Worm (Caenorhabditis elegans): ENCODE measurements around the gene rog-1.

The rog-1 gene

ce11 chrII:1344524-1345119 lies 30.2 kb downstream of the rog-1 start:
- TF ChIP-seq him-1 (tag; optimal IDR thresholded peaks at IDR 0.05) (peak; percentile 35), W03F9.2 (tag; optimal IDR thresholded peaks at IDR 0.05) (no peak), dao-5 (tag; optimal IDR thresholded peaks at IDR 0.05) (no peak)

- TF ChIP-seq him-1 (tag; optimal IDR thresholded peaks at IDR 0.05) = no peak
- no peak for TF ChIP-seq W03F9.2 (tag; optimal IDR thresholded peaks at IDR 0.05)
- no peak for TF ChIP-seq dao-5 (tag; optimal IDR thresholded peaks at IDR 0.05)
Measured at ce11 chrII:1343748-1344147, 31.0 kb downstream of the rog-1 start.

- TF ChIP-seq dao-5 (tag; optimal IDR thresholded peaks at IDR 0.05) (no peak), him-1 (tag; optimal IDR thresholded peaks at IDR 0.05) (peak; percentile 15)
Measured at ce11 chrII:1341416-1341815, 33.4 kb downstream of the rog-1 start.

- TF ChIP-seq dao-5 (tag; optimal IDR thresholded peaks at IDR 0.05) (no peak), W03F9.2 (tag; optimal IDR thresholded peaks at IDR 0.05) (no peak), him-1 (tag; optimal IDR thresholded peaks at IDR 0.05) (no peak)
Measured at ce11 chrII:1340049-1340448, 34.7 kb downstream of the rog-1 start.

- TF ChIP-seq W03F9.2 (tag; optimal IDR thresholded peaks at IDR 0.05) (no peak), him-1 (tag; optimal IDR thresholded peaks at IDR 0.05) (peak; percentile 19)
Measured at ce11 chrII:1338196-1338595, 36.6 kb downstream of the rog-1 start.

ce11 chrII:1329887-1330286 lies 44.9 kb downstream of the rog-1 start:
- TF ChIP-seq dao-5 (tag; optimal IDR thresholded peaks at IDR 0.05) (no peak), him-1 (tag; optimal IDR thresholded peaks at IDR 0.05) (no peak), W03F9.2 (tag; optimal IDR thresholded peaks at IDR 0.05) (no peak)

- TF ChIP-seq W03F9.2 (tag; optimal IDR thresholded peaks at IDR 0.05) (no peak), him-1 (tag; optimal IDR thresholded peaks at IDR 0.05) (no peak), dao-5 (tag; optimal IDR thresholded peaks at IDR 0.05) (no peak)
Measured at ce11 chrII:1326689-1327088, 48.1 kb downstream of the rog-1 start, which contains the start of gene jip-1. Gene jip-1 (plus strand): TSS chrII:1326989.

- no peak for TF ChIP-seq him-1 (tag; optimal IDR thresholded peaks at IDR 0.05)
- TF ChIP-seq W03F9.2 (tag; optimal IDR thresholded peaks at IDR 0.05) = no peak
- TF ChIP-seq dao-5 (tag; optimal IDR thresholded peaks at IDR 0.05) = no peak
Measured at ce11 chrII:1325604-1326003, 49.2 kb downstream of the rog-1 start.

ce11 chrII:1324017-1324416 lies 50.8 kb downstream of the rog-1 start:
- no peak for TF ChIP-seq him-1 (tag; optimal IDR thresholded peaks at IDR 0.05)
- no peak for TF ChIP-seq dao-5 (tag; optimal IDR thresholded peaks at IDR 0.05)
- TF ChIP-seq W03F9.2 (tag; optimal IDR thresholded peaks at IDR 0.05) = no peak

ce11 chrII:1323190-1323651 lies 51.6 kb downstream of the rog-1 start:
- TF ChIP-seq W03F9.2 (tag; optimal IDR thresholded peaks at IDR 0.05) (no peak), him-1 (tag; optimal IDR thresholded peaks at IDR 0.05) (peak; percentile 72)

ce11 chrII:1322283-1323173 lies 52.3 kb downstream of the rog-1 start:
- TF ChIP-seq W03F9.2 (tag; optimal IDR thresholded peaks at IDR 0.05) (no peak), dao-5 (tag; optimal IDR thresholded peaks at IDR 0.05) (no peak), him-1 (tag; optimal IDR thresholded peaks at IDR 0.05) (no peak)

ce11 chrII:1320987-1321807 lies 53.6 kb downstream of the rog-1 start, which contains the start of gene vig-1:
Gene vig-1 (plus strand): TSS chrII:1321037.
- TF ChIP-seq dao-5 (tag; optimal IDR thresholded peaks at IDR 0.05) = no peak
- no peak for TF ChIP-seq him-1 (tag; optimal IDR thresholded peaks at IDR 0.05)
- TF ChIP-seq W03F9.2 (tag; optimal IDR thresholded peaks at IDR 0.05) = no peak

- TF ChIP-seq dao-5 (tag; optimal IDR thresholded peaks at IDR 0.05) (peak; percentile 10), W03F9.2 (tag; optimal IDR thresholded peaks at IDR 0.05) (peak; percentile 94), him-1 (tag; optimal IDR thresholded peaks at IDR 0.05) (peak; percentile 72)
Measured at ce11 chrII:1320412-1320811, 54.4 kb downstream of the rog-1 start.

Data from whole organism, L4/young adult.